Worm (Caenorhabditis elegans) whole organism, mixed stage, embryonic: ENCODE results near the gene med-2.

ENCODE experiments used
- blmp-1 ChIP-seq: fragments of 150-350 bp; optimal IDR thresholded peaks from 2 replicates; lab custom pipeline; 2014; ENCODE audit warnings: missing biosample characterization, missing genetic modification characterization
- ceh-43 ChIP-seq: fragments of 200-800 bp; sonication (Bioruptor generic); optimal IDR thresholded peaks from 2 replicates; lab custom pipeline; 2018; ENCODE audit warnings: mild to moderate bottlenecking, missing genetic modification characterization, moderate library complexity, missing compliant biosample characterization
- elt-3 ChIP-seq: fragments of 150-350 bp; optimal IDR thresholded peaks from 2 replicates; lab custom pipeline; 2014; ENCODE audit warnings: missing biosample characterization, missing genetic modification characterization
- lsy-2 ChIP-seq: fragments of 150-350 bp; optimal IDR thresholded peaks from 2 replicates; lab custom pipeline; 2014; ENCODE audit warnings: missing biosample characterization, missing genetic modification characterization
- nhr-12 ChIP-seq: fragments of 150-350 bp; optimal IDR thresholded peaks from 2 replicates; lab custom pipeline; 2014; ENCODE audit warnings: missing biosample characterization, missing genetic modification characterization
- nhr-28 ChIP-seq: fragments of 150-350 bp; optimal IDR thresholded peaks from 2 replicates; lab custom pipeline; 2014; ENCODE audit warnings: missing biosample characterization, missing genetic modification characterization
- nhr-76 ChIP-seq: sonication (generic microtip); optimal IDR thresholded peaks from 2 replicates; lab custom pipeline; 2017; ENCODE audit warnings: missing biosample characterization, missing genetic modification characterization
- sem-2 ChIP-seq: fragments of 200-800 bp; sonication (Bioruptor generic); optimal IDR thresholded peaks from 2 replicates; lab custom pipeline; 2018; ENCODE audit warnings: mild to moderate bottlenecking, missing genetic modification characterization, missing compliant biosample characterization
- snpc-4 ChIP-seq: fragments of 150-350 bp; optimal IDR thresholded peaks from 2 replicates; lab custom pipeline; 2014; ENCODE audit warnings: missing biosample characterization, missing genetic modification characterization
- sptf-1 ChIP-seq: sonication (generic microtip); optimal IDR thresholded peaks from 2 replicates; lab custom pipeline; 2017; ENCODE audit warnings: mild to moderate bottlenecking, missing genetic modification characterization, moderate library complexity, missing compliant biosample characterization
- unc-39 ChIP-seq: fragments of 150-350 bp; optimal IDR thresholded peaks from 2 replicates; lab custom pipeline; 2014; ENCODE audit warnings: missing biosample characterization, missing genetic modification characterization
- unc-62 ChIP-seq: fragments of 150-350 bp; optimal IDR thresholded peaks from 2 replicates; lab custom pipeline; 2014; ENCODE audit warnings: missing biosample characterization, missing genetic modification reagents, missing genetic modification characterization

DNA sequence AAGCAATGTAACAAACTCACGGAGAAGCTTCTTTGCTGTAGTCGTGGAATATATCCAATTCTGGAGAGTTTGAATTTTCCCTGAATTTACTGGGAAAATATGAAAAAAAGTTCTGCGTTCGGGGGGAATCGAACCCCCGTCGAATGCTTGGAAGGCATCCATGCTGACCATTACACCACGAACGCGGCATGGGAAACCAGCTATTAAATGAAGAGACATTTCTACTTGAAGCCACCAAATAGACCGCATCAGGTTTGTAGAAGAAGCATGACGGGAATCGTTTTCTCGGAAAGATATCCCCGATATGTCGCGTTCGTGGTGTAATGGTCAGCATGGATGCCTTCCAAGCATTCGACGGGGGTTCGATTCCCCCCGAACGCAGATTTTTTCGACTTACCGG lies 4.2 kb downstream of the med-2 start:
- TF ChIP-seq nhr-28 (tag; lab: Kevin White, UChicago) (no peak), blmp-1 (no peak), snpc-4 (tag; lab: Kevin White, UChicago) (no peak), nhr-76 (tag; lab: Kevin White, UChicago) (no peak), ceh-43 (GFP tag; lab: Kevin White, UChicago) (no peak), sptf-1 (tag; lab: Kevin White, UChicago) (no peak), sem-2 (GFP tag; lab: Kevin White, UChicago) (no peak), nhr-12 (tag; lab: Kevin White, UChicago) (no peak), unc-39 (no peak), elt-3 (no peak), unc-62 (no peak), lsy-2 (no peak)
